Fruit fly (Drosophila melanogaster) whole organism, embryonic: ENCODE results near the gene CG15922.

Source experiments
- Atf6 ChIP-seq: fragments of 200-800 bp; sonication (Bioruptor generic); IDR thresholded peaks from 2 replicates; pipeline ENCODE4 v1.3.6; 2022; ENCODE audit warnings: missing biosample characterization, missing genetic modification characterization
- Blimp-1 ChIP-seq: fragments of 200-800 bp; sonication (Bioruptor generic); optimal IDR thresholded peaks from 3 replicates; lab custom pipeline; 2018; ENCODE audit warnings: missing biosample characterization, missing genetic modification characterization, mild to moderate bottlenecking, moderate library complexity, missing genetic modification reagents
- C15 ChIP-seq: fragments of 200-800 bp; sonication (Bioruptor generic); IDR thresholded peaks from 3 replicates; pipeline ENCODE4 v1.3.6; 2022; ENCODE audit warnings: missing biosample characterization, missing genetic modification characterization
- CG10147 ChIP-seq: fragments of 200-800 bp; sonication (Bioruptor generic); optimal IDR thresholded peaks from 2 replicates; lab custom pipeline; 2019; ENCODE audit warnings: missing biosample characterization, mild to moderate bottlenecking, missing genetic modification characterization, moderate library complexity
- CG10209 ChIP-seq: fragments of 200-800 bp; sonication (Bioruptor generic); optimal IDR thresholded peaks from 3 replicates; lab custom pipeline; 2017; ENCODE audit warnings: missing biosample characterization, mild to moderate bottlenecking, missing genetic modification characterization, missing genetic modification reagents
- CG11696 ChIP-seq: fragments of 200-800 bp; sonication (Bioruptor generic); IDR thresholded peaks from 2 replicates; pipeline ENCODE4 v1.3.6; 2022; ENCODE audit warnings: missing biosample characterization, missing genetic modification characterization
- CG18599 ChIP-seq: fragments of 200-800 bp; sonication (Bioruptor generic); optimal IDR thresholded peaks from 3 replicates; lab custom pipeline; 2017; ENCODE audit warnings: missing biosample characterization, missing genetic modification characterization, mild to moderate bottlenecking, moderate library complexity, missing genetic modification reagents
- CG30403 ChIP-seq: fragments of 200-800 bp; sonication (Bioruptor generic); optimal IDR thresholded peaks from 3 replicates; lab custom pipeline; 2016; ENCODE audit warnings: missing biosample characterization, missing genetic modification characterization
- CG3065 ChIP-seq: fragments of 200-800 bp; sonication (Bioruptor generic); optimal IDR thresholded peaks from 2 replicates; lab custom pipeline; 2016; ENCODE audit warnings: missing biosample characterization, missing genetic modification characterization
- CG34376 ChIP-seq: fragments of 200-800 bp; sonication (Bioruptor generic); optimal IDR thresholded peaks from 2 replicates; lab custom pipeline; 2018; ENCODE audit warnings: missing biosample characterization, mild to moderate bottlenecking, missing genetic modification characterization
- CG3726 ChIP-seq: fragments of 200-800 bp; sonication (Bioruptor generic); IDR thresholded peaks from 3 replicates; pipeline ENCODE4, ENCODE4 v1.3.6; 2022; ENCODE audit warnings: missing biosample characterization, missing genetic modification characterization
- CG4282 ChIP-seq: fragments of 200-800 bp; sonication (Bioruptor generic); optimal IDR thresholded peaks from 2 replicates; lab custom pipeline; 2016; ENCODE audit warnings: missing biosample characterization, missing genetic modification characterization
- CG5953 ChIP-seq: fragments of 200-800 bp; sonication (Bioruptor generic); IDR thresholded peaks from 2 replicates; pipeline ENCODE4 v1.3.6; 2022; ENCODE audit warnings: missing biosample characterization, missing genetic modification characterization
- CG7963 ChIP-seq: fragments of 200-800 bp; sonication (Bioruptor generic); IDR thresholded peaks from 3 replicates; pipeline ENCODE4 v1.3.6; 2022; ENCODE audit warnings: missing biosample characterization, missing genetic modification characterization; ENCODE audit not compliant: partially characterized antibody
- CG8478 ChIP-seq: fragments of >200 bp; optimal IDR thresholded peaks from 2 replicates; lab custom pipeline; 2018
- CG8944 ChIP-seq: fragments of 200-800 bp; sonication (Bioruptor generic); optimal IDR thresholded peaks from 3 replicates; lab custom pipeline; 2016; ENCODE audit warnings: missing biosample characterization, missing genetic modification characterization
- CG9437 ChIP-seq: fragments of 200-800 bp; sonication (Bioruptor generic); optimal IDR thresholded peaks from 2 replicates; lab custom pipeline; 2018; ENCODE audit warnings: missing biosample characterization, mild to moderate bottlenecking, missing genetic modification characterization
- Camta ChIP-seq: fragments of 200-800 bp; sonication (Bioruptor generic); optimal IDR thresholded peaks from 2 replicates; lab custom pipeline; 2016; ENCODE audit warnings: missing biosample characterization, missing genetic modification characterization
- D19A ChIP-seq: fragments of 200-800 bp; optimal IDR thresholded peaks from 3 replicates; lab custom pipeline; 2019; ENCODE audit warnings: missing biosample characterization, mild to moderate bottlenecking, missing genetic modification characterization, moderate library complexity
- Dek ChIP-seq: fragments of 200-800 bp; sonication (Bioruptor generic); optimal IDR thresholded peaks from 3 replicates; lab custom pipeline; 2019; ENCODE audit warnings: missing biosample characterization, mild to moderate bottlenecking, missing genetic modification characterization, moderate library complexity
- Dfd ChIP-seq, 2 experiments: fragments of >200 bp; optimal IDR thresholded peaks; 2 replicates each; lab custom pipeline; 2017; ENCODE audit warnings: missing biosample characterization in 2 of 2, missing genetic modification characterization in 2 of 2
- Dll ChIP-seq: fragments of 200-800 bp; sonication (Bioruptor generic); IDR thresholded peaks from 4 replicates; pipeline ENCODE4 v1.3.6; 2022; ENCODE audit warnings: missing biosample characterization, missing genetic modification characterization; ENCODE audit not compliant: partially characterized antibody
- Drgx ChIP-seq: fragments of 200-800 bp; sonication (Bioruptor generic); IDR thresholded peaks from 2 replicates; pipeline ENCODE4 v1.3.6; 2022; ENCODE audit warnings: missing biosample characterization, missing genetic modification characterization
- Ets97D ChIP-seq: fragments of 200-800 bp; sonication (Bioruptor generic); optimal IDR thresholded peaks from 3 replicates; lab custom pipeline; 2016; ENCODE audit warnings: missing biosample characterization, missing genetic modification characterization
- HLH3B ChIP-seq: fragments of 200-800 bp; sonication (Bioruptor generic); IDR thresholded peaks from 2 replicates; pipeline ENCODE4 v1.3.6; 2022; ENCODE audit warnings: missing biosample characterization, missing genetic modification characterization
- Max ChIP-seq: fragments of 200-800 bp; sonication (Bioruptor generic); optimal IDR thresholded peaks from 2 replicates; lab custom pipeline; 2016; ENCODE audit warnings: missing biosample characterization, mild to moderate bottlenecking, missing genetic modification characterization
- Med ChIP-seq: fragments of 200-800 bp; sonication (Bioruptor generic); peaks from one replicate; lab custom pipeline; 2016; ENCODE audit warnings: missing biosample characterization, missing genetic modification characterization, mild to moderate bottlenecking, inconsistent platforms, moderate library complexity
- Myb ChIP-seq: fragments of 200-800 bp; sonication (Bioruptor generic); optimal IDR thresholded peaks from 2 replicates; lab custom pipeline; 2016; ENCODE audit warnings: missing biosample characterization, missing genetic modification characterization
- NFAT ChIP-seq: fragments of 200-800 bp; sonication (Bioruptor generic); IDR thresholded peaks from 2 replicates; pipeline ENCODE4 v1.3.6; 2022; ENCODE audit warnings: missing biosample characterization, missing genetic modification characterization
- Pdp1 ChIP-seq, 2 experiments: fragments of 200-800 bp; sonication (Bioruptor generic); optimal IDR thresholded peaks; 3 replicates each; lab custom pipeline; 2016; ENCODE audit warnings: missing biosample characterization in 2 of 2, missing genetic modification characterization in 2 of 2, mild to moderate bottlenecking in 1 of 2, moderate library complexity in 1 of 2
- Poxn ChIP-seq: fragments of 200-800 bp; sonication (Bioruptor generic); IDR thresholded peaks from 2 replicates; pipeline ENCODE4 v1.3.6; 2022; ENCODE audit warnings: missing biosample characterization, missing genetic modification characterization
- Spps ChIP-seq: fragments of 200-800 bp; sonication (Bioruptor generic); optimal IDR thresholded peaks from 2 replicates; lab custom pipeline; 2018; ENCODE audit warnings: missing biosample characterization, mild to moderate bottlenecking, missing genetic modification characterization
- Tbp ChIP-seq: fragments of >200 bp; optimal IDR thresholded peaks from 2 replicates; lab custom pipeline; 2018; ENCODE audit warnings: missing biosample characterization, missing genetic modification characterization
- Usf ChIP-seq: fragments of 200-800 bp; sonication (Bioruptor generic); optimal IDR thresholded peaks from 2 replicates; lab custom pipeline; 2017; ENCODE audit warnings: missing genotype, missing biosample characterization, missing genetic modification characterization
- cas ChIP-seq: fragments of 200-800 bp; sonication (Bioruptor generic); IDR thresholded peaks from 2 replicates; pipeline ENCODE4 v1.3.6; 2022; ENCODE audit warnings: missing biosample characterization, missing genetic modification characterization
- chn ChIP-seq: fragments of 200-800 bp; sonication (Bioruptor generic); optimal IDR thresholded peaks from 2 replicates; lab custom pipeline; 2016; ENCODE audit warnings: missing biosample characterization, missing genetic modification characterization
- crp ChIP-seq, 2 experiments: fragments of 200-800 bp; sonication (Bioruptor generic); optimal IDR thresholded peaks; 2 replicates in 1 of 2; 3 replicates in 1 of 2; lab custom pipeline; 2017; ENCODE audit warnings: missing biosample characterization in 2 of 2, missing genetic modification characterization in 2 of 2, mild to moderate bottlenecking in 1 of 2, moderate library complexity in 1 of 2
- da ChIP-seq: fragments of 200-800 bp; sonication (Bioruptor generic); optimal IDR thresholded peaks from 2 replicates; lab custom pipeline; 2016; ENCODE audit warnings: missing biosample characterization, missing genetic modification characterization
- dpn ChIP-seq, 2 experiments: fragments of 200-800 bp; sonication (Bioruptor generic); optimal IDR thresholded peaks; 3 replicates each; lab custom pipeline; 2016; ENCODE audit warnings: missing biosample characterization in 2 of 2, missing genetic modification characterization in 2 of 2
- gt ChIP-seq: fragments of 200-800 bp; sonication (Bioruptor generic); IDR thresholded peaks from 2 replicates; pipeline ENCODE4 v1.3.6; 2022; ENCODE audit warnings: missing biosample characterization, missing genetic modification characterization
- mld ChIP-seq: fragments of 200-800 bp; sonication (Bioruptor generic); IDR thresholded peaks from 3 replicates; pipeline ENCODE4 v1.3.6; 2022; ENCODE audit warnings: missing biosample characterization, missing genetic modification characterization; ENCODE audit not compliant: partially characterized antibody
- p53 ChIP-seq: fragments of 200-800 bp; sonication (Bioruptor generic); optimal IDR thresholded peaks from 2 replicates; lab custom pipeline; 2016; ENCODE audit warnings: missing biosample characterization, missing genetic modification characterization
- pho ChIP-seq: fragments of 200-800 bp; sonication (Bioruptor generic); optimal IDR thresholded peaks from 2 replicates; lab custom pipeline; 2016; ENCODE audit warnings: missing biosample characterization, missing genetic modification characterization
- pum ChIP-seq: fragments of 200-800 bp; sonication (Bioruptor generic); optimal IDR thresholded peaks from 2 replicates; lab custom pipeline; 2016; ENCODE audit warnings: missing biosample characterization, missing genetic modification characterization
- ranshi ChIP-seq: fragments of 200-800 bp; sonication (Bioruptor generic); IDR thresholded peaks from 2 replicates; pipeline ENCODE4 v1.3.6; 2022; ENCODE audit warnings: missing biosample characterization, missing genetic modification characterization
- rib ChIP-seq: fragments of 200-800 bp; sonication (Bioruptor generic); IDR thresholded peaks from 2 replicates; pipeline ENCODE4 v1.3.6; 2022; ENCODE audit warnings: missing biosample characterization, missing genetic modification characterization
- sima ChIP-seq: fragments of 200-800 bp; sonication (Bioruptor generic); optimal IDR thresholded peaks from 2 replicates; lab custom pipeline; 2016; ENCODE audit warnings: missing biosample characterization, missing genetic modification characterization
- so ChIP-seq: fragments of 200-800 bp; sonication (Bioruptor generic); IDR thresholded peaks from 3 replicates; pipeline ENCODE4 v1.3.6; 2022; ENCODE audit warnings: missing biosample characterization, missing genetic modification characterization
- tup ChIP-seq: fragments of 200-800 bp; sonication (Bioruptor generic); optimal IDR thresholded peaks from 2 replicates; lab custom pipeline; 2016; ENCODE audit warnings: missing biosample characterization, mild to moderate bottlenecking, missing genetic modification characterization, moderate library complexity
- tx ChIP-seq: fragments of 200-800 bp; sonication (Bioruptor generic); optimal IDR thresholded peaks from 2 replicates; lab custom pipeline; 2016; ENCODE audit warnings: missing biosample characterization, missing genetic modification characterization
- usp ChIP-seq: fragments of >200 bp; optimal IDR thresholded peaks from 2 replicates; lab custom pipeline; 2017; ENCODE audit warnings: missing biosample characterization, missing genetic modification characterization
- wdn ChIP-seq: fragments of 200-800 bp; sonication (Bioruptor generic); IDR thresholded peaks from 2 replicates; pipeline ENCODE4 v1.3.6; 2022; ENCODE audit warnings: missing biosample characterization, missing genetic modification characterization
- z ChIP-seq: fragments of 200-800 bp; sonication (Bioruptor generic); IDR thresholded peaks from 3 replicates; pipeline ENCODE4 v1.3.6; 2022; ENCODE audit warnings: missing biosample characterization, missing genetic modification characterization

The CG15922 gene

dm6 chr3R:20558106-20558489, 2.0 kb downstream of the CG15922 start (continued):
- no peak for TF ChIP-seq Myb (GFP tag; lab: Kevin White, UChicago)
- no peak for TF ChIP-seq CG8478 (lab: Kevin White, UChicago)
- TF ChIP-seq CG10209 (GFP tag; lab: Kevin White, UChicago) = no peak
- TF ChIP-seq dpn (GFP tag; optimal IDR thresholded peaks at IDR 0.05; lab: Kevin White, UChicago) = no peak
- no peak for TF ChIP-seq CG8944
- peak; percentile 42 for TF ChIP-seq p53
- TF ChIP-seq CG7963 (GFP tag; lab: Robert Waterston, UW) = 0 out of 3 replicates have a peak, but pooled peaks have one; percentile 5
- TF ChIP-seq pum (GFP tag; lab: Kevin White, UChicago) = no peak
- TF ChIP-seq Max (GFP tag; lab: Kevin White, UChicago) = no peak
- peak; percentile 43 for TF ChIP-seq Ets97D (GFP tag; lab: Kevin White, UChicago)
- no peak for TF ChIP-seq CG11696 (GFP tag; lab: Robert Waterston, UW)
- TF ChIP-seq da = no peak
- TF ChIP-seq CG9437 (GFP tag; lab: Kevin White, UChicago) = peak; percentile 13
- TF ChIP-seq crp (GFP tag; optimal IDR thresholded peaks at IDR 0.05; lab: Kevin White, UChicago) = no peak
- no peak for TF ChIP-seq so (GFP tag; lab: Robert Waterston, UW)
- TF ChIP-seq Usf (GFP tag; lab: Kevin White, UChicago) = no peak
- no peak for TF ChIP-seq Dek (tag; lab: Kevin White, UChicago)
- TF ChIP-seq pho (GFP tag; lab: Kevin White, UChicago) = no peak
- no peak for TF ChIP-seq cas
- no peak for TF ChIP-seq Blimp-1
- TF ChIP-seq Atf6 (GFP tag; lab: Robert Waterston, UW) = no peak
- TF ChIP-seq C15 (GFP tag; lab: Robert Waterston, UW) = no peak
- TF ChIP-seq sima = no peak
- TF ChIP-seq usp = no peak
- TF ChIP-seq CG4282 = no peak
- no peak for TF ChIP-seq Poxn
- TF ChIP-seq tup (GFP tag; lab: Kevin White, UChicago) = no peak
- no peak for TF ChIP-seq CG18599 (GFP tag; lab: Kevin White, UChicago)
- TF ChIP-seq HLH3B (GFP tag; lab: Robert Waterston, UW) = no peak
- TF ChIP-seq NFAT (GFP tag; lab: Robert Waterston, UW) = peak; percentile 70
- 0 out of 2 replicates have a peak, but pooled peaks have one; percentile 22 for TF ChIP-seq CG5953
- no peak for TF ChIP-seq CG30403 (GFP tag; lab: Kevin White, UChicago)
- TF ChIP-seq ranshi = no peak
- TF ChIP-seq Pdp1 (GFP tag; optimal IDR thresholded peaks at IDR 0.05; lab: Kevin White, UChicago) = no peak
- TF ChIP-seq CG3065 (GFP tag; lab: Kevin White, UChicago) = no peak
- TF ChIP-seq wdn = no peak
- no peak for TF ChIP-seq gt
- TF ChIP-seq Dll (GFP tag; lab: Robert Waterston, UW) = peak; percentile 69
- no peak for TF ChIP-seq Spps (tag; lab: Kevin White, UChicago)
- no peak for TF ChIP-seq D19A (tag; lab: Kevin White, UChicago)
- TF ChIP-seq Tbp (GFP tag; lab: Kevin White, UChicago) = no peak
- TF ChIP-seq z (GFP tag; lab: Robert Waterston, UW) = no peak
- TF ChIP-seq Drgx = no peak
- TF ChIP-seq Med (GFP tag; lab: Kevin White, UChicago) = peak; percentile 61
- no peak for TF ChIP-seq chn
- no peak for TF ChIP-seq tx (GFP tag; lab: Kevin White, UChicago)
- TF ChIP-seq CG10147 = no peak
- no peak for TF ChIP-seq CG34376 (GFP tag; lab: Kevin White, UChicago)
- TF ChIP-seq mld (GFP tag; lab: Robert Waterston, UW) = no peak
- no peak for TF ChIP-seq CG3726
- TF ChIP-seq Camta (GFP tag; lab: Kevin White, UChicago) = no peak
- no peak for TF ChIP-seq Dfd (GFP tag; optimal IDR thresholded peaks at IDR 0.05; lab: Kevin White, UChicago)
- TF ChIP-seq rib (GFP tag; lab: Robert Waterston, UW) = no peak
